Worm (Caenorhabditis elegans) whole organism, L4/young adult: ENCODE data around the gene Y48D7A.1.

Experiments
- W03F9.2 ChIP-seq: fragments of 150-350 bp; optimal IDR thresholded peaks from 2 replicates; lab custom pipeline; 2014; ENCODE audit warnings: missing biosample characterization, missing genetic modification characterization
- dao-5 ChIP-seq: sonication (generic microtip); optimal IDR thresholded peaks from 2 replicates; lab custom pipeline; 2016; ENCODE audit warnings: missing genotype, missing genetic modification characterization, moderate library complexity, missing compliant biosample characterization
- him-1 ChIP-seq: sonication (generic microtip); optimal IDR thresholded peaks from 2 replicates; lab custom pipeline; 2016; ENCODE audit warnings: missing genotype, missing genetic modification reagents, missing genetic modification characterization, missing compliant biosample characterization

Gene Y48D7A.1

ce11 chrX:3059299-3059698, 50.0 kb downstream of the Y48D7A.1 start, which contains the start of gene rsef-1:
rsef-1 (minus strand) TSS chrX:3059399.
- TF ChIP-seq him-1 (tag; lab: Kevin White, UChicago) (no peak), dao-5 (tag; lab: Kevin White, UChicago) (no peak), W03F9.2 (no peak)
